Fruit fly (Drosophila melanogaster): ENCODE measurements around the gene Cp18.

Gene Cp18

dm6 chr3L:8683773-8684172 lies 42.8 kb upstream of the Cp18 start:
- TF ChIP-seq dsf (GFP tag; optimal IDR thresholded peaks at IDR 0.05; ENCODE audit: borderline replicate concordance): no peak
- peak; percentile 75 for TF ChIP-seq h (GFP tag; optimal IDR thresholded peaks at IDR 0.05)
- TF ChIP-seq fru (GFP tag; optimal IDR thresholded peaks at IDR 0.05): no peak
- TF ChIP-seq CrebA (GFP tag; optimal IDR thresholded peaks at IDR 0.05; ENCODE audit: borderline replicate concordance): no peak
- TF ChIP-seq br (GFP tag; optimal IDR thresholded peaks at IDR 0.05): peak; percentile 12
- TF ChIP-seq Rel (GFP tag; optimal IDR thresholded peaks at IDR 0.05): no peak
- peak; percentile 49 for TF ChIP-seq Rel (tag; optimal IDR thresholded peaks at IDR 0.05)
- TF ChIP-seq Abd-B (GFP tag; optimal IDR thresholded peaks at IDR 0.05): no peak
- TF ChIP-seq woc (GFP tag; optimal IDR thresholded peaks at IDR 0.05): no peak
- TF ChIP-seq dl (GFP tag; optimal IDR thresholded peaks at IDR 0.05; ENCODE audit: insufficient read depth in 1 of 2, partially characterized antibody in 2 of 2): no peak

- peak; percentile 26 for TF ChIP-seq rgr (GFP tag; optimal IDR thresholded peaks at IDR 0.05)
- no peak for TF ChIP-seq Dfd (GFP tag; optimal IDR thresholded peaks at IDR 0.05)
- TF ChIP-seq woc (GFP tag; optimal IDR thresholded peaks at IDR 0.05): peak; percentile 14
- peak; percentile 89 for TF ChIP-seq h (GFP tag; optimal IDR thresholded peaks at IDR 0.05)
- TF ChIP-seq jim (GFP tag; optimal IDR thresholded peaks at IDR 0.05): no peak
- peak; percentile 49 for TF ChIP-seq Vsx2 (GFP tag; optimal IDR thresholded peaks at IDR 0.05; ENCODE audit: partially characterized antibody)
- no peak for TF ChIP-seq usp (GFP tag; optimal IDR thresholded peaks at IDR 0.05)
- no peak for TF ChIP-seq tai (GFP tag; optimal IDR thresholded peaks at IDR 0.05)
- peak; percentile 2 for TF ChIP-seq dsf (GFP tag; optimal IDR thresholded peaks at IDR 0.05; ENCODE audit: borderline replicate concordance)
- no peak for TF ChIP-seq Abd-B (GFP tag; optimal IDR thresholded peaks at IDR 0.05)
- TF ChIP-seq dmrt93B (GFP tag; optimal IDR thresholded peaks at IDR 0.05): no peak
- TF ChIP-seq Myc (optimal IDR thresholded peaks at IDR 0.05): no peak
- no peak for TF ChIP-seq dl (GFP tag; optimal IDR thresholded peaks at IDR 0.05; ENCODE audit: insufficient read depth in 1 of 2, partially characterized antibody in 2 of 2)
- no peak for TF ChIP-seq ey (GFP tag; optimal IDR thresholded peaks at IDR 0.05)
- no peak for TF ChIP-seq br (GFP tag; optimal IDR thresholded peaks at IDR 0.05)
- TF ChIP-seq Hr78 (GFP tag; optimal IDR thresholded peaks at IDR 0.05): no peak
- TF ChIP-seq CG32264 (GFP tag; optimal IDR thresholded peaks at IDR 0.05): no peak
- TF ChIP-seq psq (GFP tag; optimal IDR thresholded peaks at IDR 0.05): peak; percentile 22
- peak; percentile 28 for TF ChIP-seq OdsH (GFP tag; optimal IDR thresholded peaks at IDR 0.05)
- no peak for TF ChIP-seq brk (GFP tag; optimal IDR thresholded peaks at IDR 0.05)
- TF ChIP-seq Sp1 (GFP tag; optimal IDR thresholded peaks at IDR 0.05): peak; percentile 3
- no peak for TF ChIP-seq Hr83 (GFP tag; optimal IDR thresholded peaks at IDR 0.05; ENCODE audit: poor library complexity, severe bottlenecking)
- TF ChIP-seq Jra (GFP tag; optimal IDR thresholded peaks at IDR 0.05): no peak
- no peak for TF ChIP-seq sage (GFP tag; optimal IDR thresholded peaks at IDR 0.05)
- no peak for TF ChIP-seq CrebA (GFP tag; optimal IDR thresholded peaks at IDR 0.05; ENCODE audit: borderline replicate concordance)
- TF ChIP-seq GATAd (GFP tag; optimal IDR thresholded peaks at IDR 0.05): no peak
- peak in 1 of 2 experiments; percentile 4 for TF ChIP-seq foxo (GFP tag; optimal IDR thresholded peaks at IDR 0.05)
- TF ChIP-seq pan (optimal IDR thresholded peaks at IDR 0.05): no peak
- no peak for TF ChIP-seq CG9705 (GFP tag; optimal IDR thresholded peaks at IDR 0.05)
- no peak for TF ChIP-seq fru (GFP tag; optimal IDR thresholded peaks at IDR 0.05)
- TF ChIP-seq Rel (GFP tag; optimal IDR thresholded peaks at IDR 0.05): no peak
- TF ChIP-seq Rel (tag; optimal IDR thresholded peaks at IDR 0.05): peak; percentile 72
- TF ChIP-seq HLH106 (tag; optimal IDR thresholded peaks at IDR 0.05): no peak
- no peak for TF ChIP-seq Dif (GFP tag; optimal IDR thresholded peaks at IDR 0.05; ENCODE audit: partially characterized antibody)
- peak; percentile 25 for TF ChIP-seq Hnf4 (GFP tag; optimal IDR thresholded peaks at IDR 0.05)
- TF ChIP-seq Mio (GFP tag; optimal IDR thresholded peaks at IDR 0.05): no peak
- TF ChIP-seq N (GFP tag; optimal IDR thresholded peaks at IDR 0.05): no peak
- TF ChIP-seq sv (GFP tag; optimal IDR thresholded peaks at IDR 0.05): no peak
- no peak for TF ChIP-seq lola (GFP tag; optimal IDR thresholded peaks at IDR 0.05)
Measured at dm6 chr3L:8684419-8685081, 42.0 kb upstream of the Cp18 start.

Data from whole organism, wandering third instar larva.